Worm (Caenorhabditis elegans) whole organism, young adult: ENCODE data around the gene H10E21.5.

ENCODE experiments used
- C06A6.2 ChIP-seq: fragments of 200-800 bp; sonication (Bioruptor generic); conservative IDR thresholded peaks from 2 replicates; pipeline ENCODE4 v1.3.6; 2022; ENCODE audit warnings: missing genetic modification characterization, missing compliant biosample characterization
- C17E4.6 ChIP-seq: fragments of 200-800 bp; sonication (Bioruptor generic); IDR thresholded peaks from 2 replicates; pipeline ENCODE4 v1.3.6; 2022; ENCODE audit warnings: missing genetic modification reagents, missing genetic modification characterization, missing compliant biosample characterization
- Y53G8AR.9 ChIP-seq: fragments of 200-800 bp; sonication (Bioruptor generic); conservative IDR thresholded peaks from 2 replicates; pipeline ENCODE4 v1.3.6; 2022; ENCODE audit warnings: missing genetic modification reagents, missing genetic modification characterization, missing compliant biosample characterization
- Y56A3A.18 ChIP-seq: fragments of 200-800 bp; sonication (Bioruptor generic); IDR thresholded peaks from 2 replicates; pipeline ENCODE4 v1.3.6; 2022; ENCODE audit warnings: missing genetic modification reagents, missing genetic modification characterization, missing compliant biosample characterization
- Y67H2A.10 ChIP-seq: fragments of 200-800 bp; sonication (Bioruptor generic); conservative IDR thresholded peaks from 2 replicates; pipeline ENCODE4 v1.3.6; 2022; ENCODE audit warnings: missing genetic modification reagents, missing genetic modification characterization, missing compliant biosample characterization
- Y95B8A.8 ChIP-seq: fragments of 200-800 bp; sonication (Bioruptor generic); IDR thresholded peaks from 2 replicates; pipeline ENCODE4 v1.3.6; 2022; ENCODE audit warnings: missing genetic modification reagents, missing genetic modification characterization, missing compliant biosample characterization
- akir-1 ChIP-seq: fragments of 200-800 bp; sonication (Bioruptor generic); optimal IDR thresholded peaks from 2 replicates; lab custom pipeline; 2018; ENCODE audit warnings: mild to moderate bottlenecking, missing genetic modification characterization, moderate library complexity, missing compliant biosample characterization
- ama-1 ChIP-seq, 3 experiments: fragments of 150-350 bp in 1 of 3; sonication (generic microtip) in 2 of 3; optimal IDR thresholded peaks; 2 replicates each; lab custom pipeline; 2014 to 2018; ENCODE audit warnings: missing biosample characterization in 2 of 3, missing genetic modification characterization in 2 of 3, missing genetic modification reagents in 2 of 3
- cebp-1 ChIP-seq, 2 experiments: fragments of 200-800 bp in 1 of 2; sonication (Bioruptor generic) in 1 of 2; sonication (generic microtip) in 1 of 2; IDR thresholded peaks in 1 of 2; optimal IDR thresholded peaks in 1 of 2; 2 replicates each; pipeline versions ENCODE4 v1.3.6 to Lab custom; 2017 to 2022; ENCODE audit warnings: missing compliant biosample characterization in 2 of 2, missing genetic modification characterization in 2 of 2, mild to moderate bottlenecking in 1 of 2, missing genetic modification reagents in 1 of 2, moderate library complexity in 1 of 2
- ceh-100 ChIP-seq: fragments of 200-800 bp; sonication (Bioruptor generic); IDR thresholded peaks from 2 replicates; pipeline ENCODE4 v1.3.6; 2022; ENCODE audit warnings: missing genetic modification reagents, missing genetic modification characterization, missing compliant biosample characterization
- ceh-27 ChIP-seq: fragments of 200-800 bp; sonication (Bioruptor generic); optimal IDR thresholded peaks from 2 replicates; lab custom pipeline; 2018; ENCODE audit warnings: mild to moderate bottlenecking, missing genetic modification characterization, moderate library complexity, missing compliant biosample characterization
- ceh-58 ChIP-seq: fragments of 200-800 bp; sonication (Bioruptor generic); IDR thresholded peaks from 2 replicates; pipeline ENCODE4 v1.3.6; 2022; ENCODE audit warnings: missing genetic modification characterization, missing compliant biosample characterization
- ceh-91 ChIP-seq: fragments of 200-800 bp; sonication (Bioruptor generic); IDR thresholded peaks from 2 replicates; pipeline ENCODE4 v1.3.6; 2022; ENCODE audit warnings: missing genetic modification reagents, missing genetic modification characterization, missing compliant biosample characterization
- chd-7 ChIP-seq: sonication (generic microtip); optimal IDR thresholded peaks from 2 replicates; lab custom pipeline; 2016; ENCODE audit warnings: mild to moderate bottlenecking, missing genetic modification characterization, moderate library complexity, missing compliant biosample characterization
- dpl-1 ChIP-seq: fragments of 150-350 bp; optimal IDR thresholded peaks from 2 replicates; lab custom pipeline; 2014; ENCODE audit warnings: missing biosample characterization, missing genetic modification reagents, missing genetic modification characterization
- him-1 ChIP-seq: sonication (generic microtip); optimal IDR thresholded peaks from 2 replicates; lab custom pipeline; 2016; ENCODE audit warnings: missing genotype, missing genetic modification reagents, missing genetic modification characterization, missing compliant biosample characterization
- hlh-12 ChIP-seq: sonication (generic microtip); optimal IDR thresholded peaks from 2 replicates; lab custom pipeline; 2016; ENCODE audit warnings: missing genetic modification characterization, missing compliant biosample characterization
- lag-1 ChIP-seq: fragments of 200-800 bp; sonication (Bioruptor generic); IDR thresholded peaks from 2 replicates; pipeline ENCODE4 v1.3.6; 2022; ENCODE audit warnings: missing genetic modification reagents, missing genetic modification characterization, missing compliant biosample characterization
- lin-26 ChIP-seq: fragments of 200-800 bp; sonication (Bioruptor generic); IDR thresholded peaks from 2 replicates; pipeline ENCODE4 v1.3.6; 2022; ENCODE audit warnings: missing genetic modification reagents, missing genetic modification characterization, missing compliant biosample characterization
- lin-54 ChIP-seq: fragments of 200-800 bp; sonication (Bioruptor generic); optimal IDR thresholded peaks from 2 replicates; lab custom pipeline; 2018; ENCODE audit warnings: mild to moderate bottlenecking, missing genetic modification characterization, missing compliant biosample characterization
- lsy-27 ChIP-seq: sonication (generic microtip); optimal IDR thresholded peaks from 2 replicates; lab custom pipeline; 2017; ENCODE audit warnings: missing genetic modification characterization, mild to moderate bottlenecking, missing compliant biosample characterization, antibody characterized with exemption, missing genotype, borderline replicate concordance; ENCODE audit not compliant: insufficient read depth
- madf-8 ChIP-seq: fragments of 200-800 bp; sonication (Bioruptor generic); conservative IDR thresholded peaks from 2 replicates; pipeline ENCODE4 v1.3.6; 2022; ENCODE audit warnings: missing genetic modification reagents, missing genetic modification characterization, missing compliant biosample characterization
- mxl-1 ChIP-seq: sonication (generic microtip); optimal IDR thresholded peaks from 2 replicates; lab custom pipeline; 2016; ENCODE audit warnings: missing genetic modification characterization, missing compliant biosample characterization
- nhr-120 ChIP-seq: fragments of 200-800 bp; sonication (Bioruptor generic); IDR thresholded peaks from 2 replicates; pipeline ENCODE4 v1.3.6; 2022; ENCODE audit warnings: missing genetic modification characterization, missing compliant biosample characterization
- pha-4 ChIP-seq: fragments of 150-350 bp; sonication (generic microtip); optimal IDR thresholded peaks from 2 replicates; lab custom pipeline; 2014; ENCODE audit warnings: missing biosample characterization, missing genetic modification reagents, missing genetic modification characterization
- sea-2 ChIP-seq: fragments of 200-800 bp; sonication (Bioruptor generic); IDR thresholded peaks from 2 replicates; pipeline ENCODE4 v1.3.6; 2022; ENCODE audit warnings: missing genetic modification characterization, missing compliant biosample characterization
- snpc-1.3 ChIP-seq: sonication (generic microtip); optimal IDR thresholded peaks from 2 replicates; lab custom pipeline; 2017; ENCODE audit warnings: missing genetic modification characterization, mild to moderate bottlenecking, missing compliant biosample characterization, antibody characterized with exemption, moderate library complexity, missing genotype, missing genetic modification reagents; ENCODE audit not compliant: insufficient read depth
- sptf-2 ChIP-seq: fragments of 200-800 bp; sonication (Bioruptor generic); optimal IDR thresholded peaks from 2 replicates; lab custom pipeline; 2018; ENCODE audit warnings: mild to moderate bottlenecking, missing genetic modification characterization, missing compliant biosample characterization
- tbp1 ChIP-seq: fragments of 200-800 bp; sonication (Bioruptor generic); optimal IDR thresholded peaks from 2 replicates; lab custom pipeline; 2018; ENCODE audit warnings: mild to moderate bottlenecking, missing genetic modification characterization, missing compliant biosample characterization
- unc-130 ChIP-seq: sonication (generic microtip); optimal IDR thresholded peaks from 2 replicates; lab custom pipeline; 2016; ENCODE audit warnings: missing genetic modification reagents, missing genetic modification characterization, missing compliant biosample characterization
- xnd-1 ChIP-seq: sonication (generic microtip); optimal IDR thresholded peaks from 2 replicates; lab custom pipeline; 2016; ENCODE audit warnings: missing genotype, missing genetic modification reagents, missing genetic modification characterization, missing compliant biosample characterization
- zfh-2 ChIP-seq: fragments of 200-800 bp; sonication (Bioruptor generic); conservative IDR thresholded peaks from 2 replicates; pipeline ENCODE4 v1.3.6; 2022; ENCODE audit warnings: missing genetic modification reagents, missing genetic modification characterization, missing compliant biosample characterization
- ztf-22 ChIP-seq: fragments of 200-800 bp; sonication (Bioruptor generic); optimal IDR thresholded peaks from 2 replicates; lab custom pipeline; 2018; ENCODE audit warnings: mild to moderate bottlenecking, missing genetic modification characterization, moderate library complexity, missing compliant biosample characterization

H10E21.5 gene

DNA sequence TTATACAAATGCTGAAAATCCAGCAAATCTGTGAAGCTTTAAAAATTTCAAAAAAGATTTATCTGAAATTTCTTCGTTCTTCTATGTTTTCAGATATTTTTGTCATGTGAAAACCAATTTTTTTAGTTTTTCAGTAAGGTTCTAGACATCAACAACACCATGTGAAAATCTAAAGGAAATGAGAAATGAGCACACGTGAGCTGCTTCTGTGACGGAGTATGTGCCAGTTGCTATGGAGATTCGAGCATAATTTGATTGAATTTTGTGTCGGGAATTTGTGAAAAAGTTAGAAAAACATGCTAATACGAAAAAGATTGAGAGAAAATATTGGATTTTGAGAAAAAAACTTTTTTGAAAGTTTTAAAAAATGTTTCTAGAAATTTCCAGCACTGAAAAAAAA lies 7.8 kb upstream of the H10E21.5 start:
- TF ChIP-seq ztf-22 (GFP tag; lab: Kevin White, UChicago) (no peak), lag-1 (no peak), lin-54 (GFP tag; lab: Kevin White, UChicago) (no peak), Y53G8AR.9 (GFP tag; lab: Robert Waterston, UW) (no peak), ceh-100 (GFP tag; lab: Robert Waterston, UW) (no peak), zfh-2 (GFP tag; lab: Robert Waterston, UW) (no peak), tbp1 (no peak), sptf-2 (GFP tag; lab: Kevin White, UChicago) (no peak), Y95B8A.8 (GFP tag; lab: Robert Waterston, UW) (no peak), C06A6.2 (GFP tag; lab: Robert Waterston, UW) (no peak), ceh-27 (GFP tag; lab: Kevin White, UChicago) (no peak), nhr-120 (GFP tag; lab: Robert Waterston, UW) (no peak), snpc-1.3 (no peak), ceh-58 (GFP tag; lab: Robert Waterston, UW) (no peak)

ce11 chrIII:30399-30798 lies 6.6 kb upstream of the H10E21.5 start:
- no peak for TF ChIP-seq pha-4 (tag; lab: Kevin White, UChicago)

DNA sequence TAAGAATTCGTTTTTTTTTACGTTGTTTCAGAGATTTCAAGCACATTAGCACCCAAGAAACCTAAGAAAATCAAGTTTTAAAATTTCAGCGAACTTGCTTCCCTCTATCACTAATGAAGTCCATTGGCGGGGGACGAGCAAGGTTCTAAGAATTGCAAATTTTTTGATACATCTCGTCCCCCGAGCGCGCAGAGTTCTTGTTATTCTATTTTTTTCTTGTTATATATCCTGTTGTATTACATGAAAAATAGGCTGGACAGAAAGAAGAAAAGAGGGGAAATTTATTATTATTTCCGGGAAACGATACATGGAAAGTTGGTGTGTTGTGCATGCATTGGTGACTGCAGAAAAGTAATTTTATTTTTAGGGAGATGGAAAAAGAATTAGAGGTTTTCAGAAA lies 5.9 kb upstream of the H10E21.5 start:
- no peak for TF ChIP-seq ceh-100 (GFP tag; lab: Robert Waterston, UW)
- TF ChIP-seq Y95B8A.8 (GFP tag; lab: Robert Waterston, UW) = no peak
- TF ChIP-seq C17E4.6 (GFP tag; lab: Robert Waterston, UW) = no peak
- TF ChIP-seq cebp-1 (GFP tag; IDR thresholded peaks at IDR 0.05; lab: Robert Waterston, UW) = no peak
- TF ChIP-seq cebp-1 (tag; optimal IDR thresholded peaks at IDR 0.05; lab: Kevin White, UChicago) = no peak
- no peak for TF ChIP-seq ama-1 (optimal IDR thresholded peaks at IDR 0.05; lab: Kevin White, UChicago)
- no peak for TF ChIP-seq ama-1 (GFP tag; optimal IDR thresholded peaks at IDR 0.05; lab: Kevin White, UChicago)
- no peak for TF ChIP-seq him-1 (tag; lab: Kevin White, UChicago)
- no peak for TF ChIP-seq lin-26 (GFP tag; lab: Robert Waterston, UW)
- no peak for TF ChIP-seq madf-8
- no peak for TF ChIP-seq lag-1
- TF ChIP-seq Y56A3A.18 = no peak
- no peak for TF ChIP-seq ceh-91 (GFP tag; lab: Robert Waterston, UW)
- no peak for TF ChIP-seq dpl-1 (GFP tag; lab: Kevin White, UChicago)
- TF ChIP-seq mxl-1 (tag; lab: Kevin White, UChicago) = no peak
- no peak for TF ChIP-seq tbp1
- no peak for TF ChIP-seq xnd-1 (tag; lab: Kevin White, UChicago)
- no peak for TF ChIP-seq unc-130 (GFP tag; lab: Kevin White, UChicago)
- TF ChIP-seq lsy-27 (tag; lab: Kevin White, UChicago) = no peak
- no peak for TF ChIP-seq hlh-12
- TF ChIP-seq akir-1 (GFP tag; lab: Kevin White, UChicago) = no peak

ce11 chrIII:28841-29240 lies 5.1 kb upstream of the H10E21.5 start:
- TF ChIP-seq chd-7 (tag; lab: Kevin White, UChicago) (no peak), sea-2 (GFP tag; lab: Robert Waterston, UW) (no peak), Y67H2A.10 (GFP tag; lab: Robert Waterston, UW) (no peak), Y53G8AR.9 (GFP tag; lab: Robert Waterston, UW) (no peak)
